Fruit fly (Drosophila melanogaster) whole organism, prepupa: ENCODE measurements around the gene Rh5.

ENCODE experiments used
- CG10631 ChIP-seq: fragments of 200-800 bp; sonication (Bioruptor generic); optimal IDR thresholded peaks from 2 replicates; lab custom pipeline; 2016; ENCODE audit warnings: missing biosample characterization, missing genetic modification characterization
- CG10669 ChIP-seq: fragments of 200-800 bp; sonication (Bioruptor generic); optimal IDR thresholded peaks from 3 replicates; lab custom pipeline; 2018; ENCODE audit warnings: missing biosample characterization, mild to moderate bottlenecking, missing genetic modification characterization, moderate library complexity
- CG11294 ChIP-seq: fragments of 200-800 bp; sonication (Bioruptor generic); IDR thresholded peaks from 2 replicates; pipeline ENCODE4 v1.3.6; 2022; ENCODE audit warnings: missing biosample characterization, missing genetic modification characterization
- CG1621 ChIP-seq: fragments of 200-800 bp; sonication (Bioruptor generic); optimal IDR thresholded peaks from 3 replicates; lab custom pipeline; 2018; ENCODE audit warnings: missing biosample characterization, mild to moderate bottlenecking, missing genetic modification characterization
- CG3032 ChIP-seq: fragments of 200-800 bp; optimal IDR thresholded peaks from 2 replicates; lab custom pipeline; 2019; ENCODE audit warnings: missing biosample characterization, mild to moderate bottlenecking, missing genetic modification characterization, moderate library complexity
- CG31627 ChIP-seq: fragments of 200-800 bp; sonication (Bioruptor generic); optimal IDR thresholded peaks from 3 replicates; lab custom pipeline; 2016; ENCODE audit warnings: missing biosample characterization, missing genetic modification characterization
- CG32006 ChIP-seq: fragments of 200-800 bp; sonication (Bioruptor generic); optimal IDR thresholded peaks from 3 replicates; lab custom pipeline; 2017; ENCODE audit warnings: missing biosample characterization, mild to moderate bottlenecking, missing genetic modification characterization
- CG34406 ChIP-seq: fragments of 200-800 bp; sonication (Bioruptor generic); optimal IDR thresholded peaks from 3 replicates; lab custom pipeline; 2016; ENCODE audit warnings: missing biosample characterization, missing genetic modification characterization
- CG3919 ChIP-seq: fragments of 200-800 bp; sonication (Bioruptor generic); optimal IDR thresholded peaks from 3 replicates; lab custom pipeline; 2016; ENCODE audit warnings: missing biosample characterization, missing genetic modification characterization
- CG4318 ChIP-seq: fragments of 200-800 bp; sonication (Bioruptor generic); optimal IDR thresholded peaks from 3 replicates; lab custom pipeline; 2017; ENCODE audit warnings: missing biosample characterization, mild to moderate bottlenecking, missing genetic modification characterization
- CG6163 ChIP-seq: fragments of 200-800 bp; sonication (Bioruptor generic); IDR thresholded peaks from 3 replicates; pipeline ENCODE4 v1.3.6; 2022; ENCODE audit warnings: missing biosample characterization, missing genetic modification characterization
- CG6854 ChIP-seq: fragments of 200-800 bp; sonication (Bioruptor generic); optimal IDR thresholded peaks from 2 replicates; lab custom pipeline; 2017; ENCODE audit warnings: missing biosample characterization, mild to moderate bottlenecking, missing genetic modification characterization
- CG7368 ChIP-seq: fragments of 200-800 bp; sonication (Bioruptor generic); optimal IDR thresholded peaks from 3 replicates; lab custom pipeline; 2016; ENCODE audit warnings: missing biosample characterization, missing genetic modification characterization
- CG8319 ChIP-seq: fragments of 200-800 bp; sonication (Bioruptor generic); optimal IDR thresholded peaks from 3 replicates; lab custom pipeline; 2016; ENCODE audit warnings: missing biosample characterization, missing genetic modification characterization
- CG8632 ChIP-seq: fragments of 200-800 bp; sonication (Bioruptor generic); optimal IDR thresholded peaks from 3 replicates; lab custom pipeline; 2016; ENCODE audit warnings: missing biosample characterization, missing genetic modification characterization
- Eip78C ChIP-seq: fragments of 200-800 bp; sonication (Bioruptor generic); peaks from one replicate; lab custom pipeline; 2016; ENCODE audit warnings: missing biosample characterization, missing genetic modification characterization
- Ets21C ChIP-seq: fragments of 200-800 bp; sonication (Bioruptor generic); optimal IDR thresholded peaks from 3 replicates; lab custom pipeline; 2016; ENCODE audit warnings: missing biosample characterization, missing genetic modification characterization
- Ets96B ChIP-seq: fragments of 200-800 bp; optimal IDR thresholded peaks from 2 replicates; lab custom pipeline; 2019; ENCODE audit warnings: missing biosample characterization, mild to moderate bottlenecking, missing genetic modification characterization, moderate library complexity
- Gug ChIP-seq: fragments of 200-800 bp; sonication (Bioruptor generic); IDR thresholded peaks from 2 replicates; pipeline ENCODE4 v1.3.6; 2022; ENCODE audit warnings: missing biosample characterization, missing genetic modification characterization
- Hr38 ChIP-seq: sonication (Bioruptor generic); optimal IDR thresholded peaks from 2 replicates; lab custom pipeline; 2016; ENCODE audit warnings: missing biosample characterization, missing genetic modification characterization
- Hr39 ChIP-seq: fragments of 200-800 bp; sonication (Bioruptor generic); optimal IDR thresholded peaks from 2 replicates; lab custom pipeline; 2016; ENCODE audit warnings: missing biosample characterization, missing genetic modification characterization
- Met ChIP-seq: fragments of 200-800 bp; sonication (Bioruptor generic); optimal IDR thresholded peaks from 3 replicates; lab custom pipeline; 2016; ENCODE audit warnings: missing biosample characterization, missing genetic modification characterization
- OdsH ChIP-seq: fragments of 200-800 bp; sonication (Bioruptor generic); optimal IDR thresholded peaks from 3 replicates; lab custom pipeline; 2016; ENCODE audit warnings: missing biosample characterization, missing genetic modification characterization
- Smox ChIP-seq: fragments of 200-800 bp; sonication (Bioruptor generic); optimal IDR thresholded peaks from 3 replicates; lab custom pipeline; 2016; ENCODE audit warnings: missing biosample characterization, missing genetic modification characterization
- Sox102F ChIP-seq: fragments of 200-800 bp; sonication (Bioruptor generic); optimal IDR thresholded peaks from 2 replicates; lab custom pipeline; 2016; ENCODE audit warnings: missing biosample characterization, mild to moderate bottlenecking, missing genetic modification characterization
- Sox14 ChIP-seq: fragments of 200-800 bp; sonication (Bioruptor generic); optimal IDR thresholded peaks from 3 replicates; lab custom pipeline; 2016; ENCODE audit warnings: missing biosample characterization, missing genetic modification characterization
- Sox15 ChIP-seq: fragments of 200-800 bp; sonication (Bioruptor generic); optimal IDR thresholded peaks from 3 replicates; lab custom pipeline; 2016; ENCODE audit warnings: missing biosample characterization, missing genetic modification characterization
- achi ChIP-seq: fragments of 200-800 bp; sonication (Bioruptor generic); optimal IDR thresholded peaks from 3 replicates; lab custom pipeline; 2016; ENCODE audit warnings: missing biosample characterization, missing genetic modification characterization
- acj6 ChIP-seq: fragments of 200-800 bp; sonication (Bioruptor generic); optimal IDR thresholded peaks from 3 replicates; lab custom pipeline; 2016; ENCODE audit warnings: missing biosample characterization, missing genetic modification characterization
- cyc ChIP-seq: fragments of 200-800 bp; sonication (Bioruptor generic); optimal IDR thresholded peaks from 3 replicates; lab custom pipeline; 2016; ENCODE audit warnings: missing biosample characterization, missing genetic modification characterization
- eg ChIP-seq: fragments of 200-800 bp; sonication (Bioruptor generic); IDR thresholded peaks from 3 replicates; pipeline ENCODE4 v1.3.6; 2022; ENCODE audit warnings: missing biosample characterization, missing genetic modification characterization
- esn ChIP-seq: fragments of 200-800 bp; sonication (Bioruptor generic); optimal IDR thresholded peaks from 2 replicates; lab custom pipeline; 2016; ENCODE audit warnings: missing biosample characterization, mild to moderate bottlenecking, missing genetic modification characterization, moderate library complexity
- fkh ChIP-seq: fragments of 200-800 bp; sonication (Bioruptor generic); optimal IDR thresholded peaks from 3 replicates; lab custom pipeline; 2017; ENCODE audit warnings: missing biosample characterization, mild to moderate bottlenecking, missing genetic modification characterization, moderate library complexity
- lz ChIP-seq: fragments of 200-800 bp; sonication (Bioruptor generic); optimal IDR thresholded peaks from 3 replicates; lab custom pipeline; 2016; ENCODE audit warnings: missing biosample characterization, missing genetic modification characterization
- pdm3 ChIP-seq: fragments of 200-800 bp; sonication (Bioruptor generic); optimal IDR thresholded peaks from 3 replicates; lab custom pipeline; 2016; ENCODE audit warnings: missing biosample characterization, missing genetic modification characterization
- salr ChIP-seq, 2 experiments: fragments of 200-800 bp; sonication (Bioruptor generic); optimal IDR thresholded peaks; 3 replicates each; lab custom pipeline; 2016 to 2018; ENCODE audit warnings: missing biosample characterization in 2 of 2, missing genetic modification characterization in 2 of 2, mild to moderate bottlenecking in 1 of 2
- spab ChIP-seq: fragments of 200-800 bp; sonication (Bioruptor generic); optimal IDR thresholded peaks from 2 replicates; lab custom pipeline; 2017; ENCODE audit warnings: missing biosample characterization, mild to moderate bottlenecking, missing genetic modification characterization, missing genetic modification reagents
- topi ChIP-seq: fragments of 200-800 bp; sonication (Bioruptor generic); optimal IDR thresholded peaks from 3 replicates; lab custom pipeline; 2016; ENCODE audit warnings: missing biosample characterization, missing genetic modification characterization
- vri ChIP-seq: fragments of 200-800 bp; sonication (Bioruptor generic); optimal IDR thresholded peaks from 3 replicates; lab custom pipeline; 2016; ENCODE audit warnings: missing biosample characterization, mild to moderate bottlenecking, missing genetic modification characterization

Rh5 gene

DNA sequence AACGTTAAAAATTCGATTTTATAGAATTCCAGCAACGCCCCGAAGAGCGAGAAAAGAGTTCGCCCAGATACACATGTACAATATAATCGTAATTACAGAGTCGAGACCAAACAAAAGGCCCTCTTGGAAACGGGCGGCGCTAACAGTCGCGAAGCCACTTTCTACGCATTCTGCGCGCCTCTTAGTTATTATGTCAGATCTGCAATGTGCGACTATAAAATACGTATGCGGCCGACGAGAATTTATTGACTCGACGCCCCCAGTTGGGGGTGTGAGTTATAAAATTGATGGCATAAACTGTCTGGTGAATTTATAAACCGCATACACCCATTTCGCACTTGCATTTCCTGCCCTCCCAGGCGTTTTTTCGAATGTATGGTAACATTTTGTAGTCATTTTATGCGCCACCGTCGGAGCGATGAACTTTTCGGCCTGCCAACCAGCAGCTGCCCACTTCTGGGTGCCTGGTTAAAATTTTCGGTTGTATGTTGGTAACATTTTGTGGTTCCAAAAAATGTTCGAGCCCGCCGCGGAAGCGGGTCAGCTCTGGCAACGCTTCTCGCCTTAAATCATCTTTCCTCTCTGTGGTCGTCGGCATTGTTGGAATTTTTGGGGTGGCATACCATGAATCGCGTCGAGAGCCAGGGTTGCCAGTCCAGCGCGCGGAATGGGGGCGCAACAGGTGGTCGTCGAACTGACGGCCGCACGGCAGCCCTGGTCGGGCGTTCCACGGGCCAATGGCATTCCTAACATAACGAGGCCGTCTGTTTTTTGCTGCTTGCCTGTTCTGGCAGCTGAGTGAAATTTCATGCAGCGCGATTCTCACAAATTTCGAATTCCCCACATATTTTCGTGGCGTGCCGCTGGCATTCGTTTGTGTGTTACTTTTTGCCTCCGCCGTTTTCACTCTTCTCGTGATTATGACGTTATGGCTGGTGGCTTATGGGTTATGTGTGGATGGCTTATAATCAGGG lies 4.0 kb downstream of the Rh5 start (continued):
- peak; percentile 73 for TF ChIP-seq Smox (GFP tag; lab: Kevin White, UChicago)
- TF ChIP-seq Met (GFP tag; lab: Kevin White, UChicago): peak; percentile 85
- TF ChIP-seq CG6854 (GFP tag; lab: Kevin White, UChicago): peak; percentile 90
- TF ChIP-seq spab: peak; percentile 68
- TF ChIP-seq acj6 (GFP tag; lab: Kevin White, UChicago): peak; percentile 22
- TF ChIP-seq Gug (GFP tag; lab: Robert Waterston, UW): no peak
- peak; percentile 83 for TF ChIP-seq Sox102F (GFP tag; lab: Kevin White, UChicago)
- TF ChIP-seq CG8319 (GFP tag; lab: Kevin White, UChicago): peak; percentile 40
- peak; percentile 61 for TF ChIP-seq Ets21C (GFP tag; lab: Kevin White, UChicago)
- no peak for TF ChIP-seq vri
- TF ChIP-seq CG8632: no peak
- TF ChIP-seq CG32006: peak; percentile 5
- TF ChIP-seq Hr38 (GFP tag; lab: Kevin White, UChicago): no peak
- TF ChIP-seq Hr39 (GFP tag; lab: Kevin White, UChicago): peak; percentile 71
- no peak for TF ChIP-seq CG10631 (GFP tag; lab: Kevin White, UChicago)
- peak; percentile 82 for TF ChIP-seq CG1621 (tag; lab: Kevin White, UChicago)
- TF ChIP-seq CG34406 (GFP tag; lab: Kevin White, UChicago): peak; percentile 29
- TF ChIP-seq achi (GFP tag; lab: Kevin White, UChicago): peak; percentile 36
- no peak for TF ChIP-seq CG11294 (GFP tag; lab: Robert Waterston, UW)
- TF ChIP-seq Sox15 (GFP tag; lab: Kevin White, UChicago): no peak

DNA sequence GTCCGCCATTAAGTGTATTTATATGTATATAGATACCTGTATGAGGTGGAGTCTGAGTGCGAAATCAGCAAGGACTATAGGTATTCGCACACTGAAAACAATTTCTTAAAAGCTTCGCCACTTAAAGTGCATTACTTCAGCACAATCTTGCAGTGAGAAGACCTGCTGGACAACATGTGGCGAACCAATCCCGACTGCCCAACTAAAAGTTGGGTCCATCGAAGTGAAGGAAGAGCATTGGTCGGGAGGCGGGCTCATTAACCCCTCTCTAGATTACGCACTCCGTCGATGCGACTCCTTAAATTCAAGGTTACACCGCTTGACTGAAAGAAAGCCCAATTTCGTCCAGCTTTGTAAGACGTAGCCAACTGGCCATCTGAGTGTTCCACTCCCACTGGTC lies 5.3 kb downstream of the Rh5 start:
- TF ChIP-seq CG1621 (tag; lab: Kevin White, UChicago): peak; percentile 32
- no peak for TF ChIP-seq fkh (GFP tag; lab: Kevin White, UChicago)
- peak; percentile 19 for TF ChIP-seq Sox14 (GFP tag; lab: Kevin White, UChicago)
- peak; percentile 29 for TF ChIP-seq OdsH (GFP tag; lab: Kevin White, UChicago)
- TF ChIP-seq topi: peak; percentile 39
- TF ChIP-seq Hr39 (GFP tag; lab: Kevin White, UChicago): peak; percentile 53
- peak; percentile 33 for TF ChIP-seq Sox102F (GFP tag; lab: Kevin White, UChicago)
- TF ChIP-seq salr (GFP tag; optimal IDR thresholded peaks at IDR 0.05; lab: Kevin White, UChicago): peak in 1 of 2 experiments; percentile 10
- TF ChIP-seq cyc (GFP tag; lab: Kevin White, UChicago): peak; percentile 34
- peak; percentile 85 for TF ChIP-seq Eip78C (GFP tag; lab: Kevin White, UChicago)
- peak; percentile 40 for TF ChIP-seq Smox (GFP tag; lab: Kevin White, UChicago)
- no peak for TF ChIP-seq CG7368
- no peak for TF ChIP-seq eg (GFP tag; lab: Robert Waterston, UW)
- TF ChIP-seq CG3919 (GFP tag; lab: Kevin White, UChicago): no peak
- TF ChIP-seq CG4318 (GFP tag; lab: Kevin White, UChicago): no peak
- peak; percentile 27 for TF ChIP-seq lz
- TF ChIP-seq CG6163 (GFP tag; lab: Robert Waterston, UW): peak; percentile 30; the same call in 2 of the 3 replicates
- peak; percentile 32 for TF ChIP-seq esn (GFP tag; lab: Kevin White, UChicago)
- peak; percentile 16 for TF ChIP-seq Ets96B (tag; lab: Kevin White, UChicago)
- peak; percentile 41 for TF ChIP-seq CG31627 (GFP tag; lab: Kevin White, UChicago)
- TF ChIP-seq CG11294 (GFP tag; lab: Robert Waterston, UW): no peak
- peak; percentile 48 for TF ChIP-seq CG10631 (GFP tag; lab: Kevin White, UChicago)
- TF ChIP-seq achi (GFP tag; lab: Kevin White, UChicago): peak; percentile 1
- TF ChIP-seq pdm3 (GFP tag; lab: Kevin White, UChicago): peak; percentile 52
- peak; percentile 17 for TF ChIP-seq CG3032 (tag; lab: Kevin White, UChicago)
- TF ChIP-seq CG10669 (GFP tag; lab: Kevin White, UChicago): peak; percentile 45
- TF ChIP-seq acj6 (GFP tag; lab: Kevin White, UChicago): peak; percentile 54
- TF ChIP-seq, all 60 proteins: peak for 21
